Worm (Caenorhabditis elegans): ENCODE data around the gene rpl-39.

Gene rpl-39

DNA sequence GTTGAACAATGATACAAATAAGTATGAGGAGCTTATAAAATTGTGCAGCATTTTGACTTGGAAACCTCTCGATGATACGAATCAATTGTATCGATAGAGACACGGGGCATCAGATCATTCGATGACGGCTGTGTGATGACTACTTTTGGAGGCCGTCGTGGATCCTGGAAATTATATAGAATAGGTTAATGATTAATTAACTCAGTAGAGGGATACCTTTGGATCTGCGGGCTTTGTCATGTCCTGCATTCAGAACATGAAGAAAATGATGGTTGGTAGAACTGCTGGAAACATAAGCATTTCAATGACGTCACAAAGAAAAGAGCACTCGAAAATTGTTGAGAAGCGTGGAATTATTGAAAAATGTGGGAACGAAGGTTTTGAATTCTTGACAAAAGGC lies 38.7 kb upstream of the rpl-39 start, which contains the start of gene ZK742.6 (continued):
- TF ChIP-seq hsf-1 (GFP tag; IDR thresholded peaks at IDR 0.05) (peak; percentile 75), Y56A3A.18 (GFP tag; IDR thresholded peaks at IDR 0.05) (peak; percentile 59; the same call in 1 of the 2 replicates), repo-1 (tag; optimal IDR thresholded peaks at IDR 0.05) (peak; percentile 22), Y53G8AR.9 (GFP tag; conservative IDR thresholded peaks at IDR 0.05) (0 out of 2 replicates have a peak, but pooled peaks have one; percentile 50), B0035.1 (tag; optimal IDR thresholded peaks at IDR 0.05) (no peak), bed-2 (GFP tag; IDR thresholded peaks at IDR 0.05) (no peak), B0336.3 (GFP tag; IDR thresholded peaks at IDR 0.05) (peak; percentile 57), madf-3 (GFP tag; IDR thresholded peaks at IDR 0.05) (no peak), ekl-4 (GFP tag; IDR thresholded peaks at IDR 0.05) (peak; percentile 66), snpc-4 (GFP tag; optimal IDR thresholded peaks at IDR 0.05) (no peak), snpc-4 (tag; optimal IDR thresholded peaks at IDR 0.05) (no peak)

DNA sequence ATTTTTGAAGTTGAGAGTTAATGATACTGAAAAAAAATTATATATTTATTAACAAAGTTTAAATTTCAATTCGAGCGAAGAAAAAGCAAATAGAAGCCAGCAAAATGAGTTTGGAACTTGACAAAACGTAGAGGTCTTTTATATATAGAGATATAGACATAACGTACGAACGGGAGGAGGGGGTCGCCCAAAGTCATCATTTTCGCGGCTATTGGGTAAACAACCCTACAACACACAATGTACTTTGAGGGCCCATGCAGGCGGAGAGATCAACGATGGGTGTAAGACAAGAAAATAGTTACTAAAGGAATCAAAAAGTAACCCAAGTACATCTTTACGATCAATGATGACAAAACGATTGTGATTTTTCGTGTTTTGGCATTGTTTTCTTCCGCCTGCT lies 35.9 kb upstream of the rpl-39 start, which contains the start of gene ZK742.4:
Gene ZK742.4 (minus strand): TSS at position 35 of the 400 bp plus-strand sequence.
- no peak for TF ChIP-seq ztf-3 (GFP tag; optimal IDR thresholded peaks at IDR 0.05)

DNA sequence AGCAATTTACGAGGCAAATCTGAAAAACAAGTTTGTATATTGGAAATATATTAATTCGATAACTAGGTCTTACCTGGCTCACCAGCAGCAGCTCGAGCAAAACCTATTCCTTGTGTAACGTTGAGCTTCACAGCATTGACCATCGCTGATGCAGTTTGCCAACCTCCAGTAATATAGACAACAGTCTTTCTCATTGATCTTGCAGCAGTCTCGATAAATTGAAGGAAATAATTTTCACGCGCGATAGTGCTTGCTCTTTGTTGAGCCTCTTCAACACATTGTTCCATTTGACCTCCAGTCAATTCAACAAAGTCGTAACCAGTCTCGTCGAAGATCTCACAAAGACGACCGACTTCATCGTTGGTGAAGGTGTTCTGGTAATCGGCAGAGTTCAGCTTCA lies 34.7 kb upstream of the rpl-39 start:
- no peak for TF ChIP-seq die-1 (tag; optimal IDR thresholded peaks at IDR 0.05)
- no peak for TF ChIP-seq ZK185.1 (tag; optimal IDR thresholded peaks at IDR 0.05; ENCODE audit: poor library complexity, severe bottlenecking)
- TF ChIP-seq ama-1 (optimal IDR thresholded peaks at IDR 0.05) = no peak
- no peak for TF ChIP-seq ama-1 (GFP tag; optimal IDR thresholded peaks at IDR 0.05)
- TF ChIP-seq nhr-80 (tag; optimal IDR thresholded peaks at IDR 0.05) = no peak
- TF ChIP-seq cebp-2 (GFP tag; IDR thresholded peaks at IDR 0.05) = no peak
- no peak for TF ChIP-seq xnd-1 (tag; optimal IDR thresholded peaks at IDR 0.05)
- no peak for TF ChIP-seq madf-8 (GFP tag; conservative IDR thresholded peaks at IDR 0.05)
- TF ChIP-seq snpc-3.4 (tag; optimal IDR thresholded peaks at IDR 0.05) = no peak
- no peak for TF ChIP-seq snpc-4 (GFP tag; optimal IDR thresholded peaks at IDR 0.05)
- TF ChIP-seq snpc-4 (tag; optimal IDR thresholded peaks at IDR 0.05) = no peak
- no peak for TF ChIP-seq dpff-1 (tag; optimal IDR thresholded peaks at IDR 0.05)
- no peak for TF ChIP-seq F22D6.2 (tag; optimal IDR thresholded peaks at IDR 0.05)
- TF ChIP-seq ceh-91 (GFP tag; IDR thresholded peaks at IDR 0.05) = no peak
- no peak for TF ChIP-seq aptf-2 (GFP tag; conservative IDR thresholded peaks at IDR 0.05)
- no peak for TF ChIP-seq ztf-18 (tag; optimal IDR thresholded peaks at IDR 0.05)

DNA sequence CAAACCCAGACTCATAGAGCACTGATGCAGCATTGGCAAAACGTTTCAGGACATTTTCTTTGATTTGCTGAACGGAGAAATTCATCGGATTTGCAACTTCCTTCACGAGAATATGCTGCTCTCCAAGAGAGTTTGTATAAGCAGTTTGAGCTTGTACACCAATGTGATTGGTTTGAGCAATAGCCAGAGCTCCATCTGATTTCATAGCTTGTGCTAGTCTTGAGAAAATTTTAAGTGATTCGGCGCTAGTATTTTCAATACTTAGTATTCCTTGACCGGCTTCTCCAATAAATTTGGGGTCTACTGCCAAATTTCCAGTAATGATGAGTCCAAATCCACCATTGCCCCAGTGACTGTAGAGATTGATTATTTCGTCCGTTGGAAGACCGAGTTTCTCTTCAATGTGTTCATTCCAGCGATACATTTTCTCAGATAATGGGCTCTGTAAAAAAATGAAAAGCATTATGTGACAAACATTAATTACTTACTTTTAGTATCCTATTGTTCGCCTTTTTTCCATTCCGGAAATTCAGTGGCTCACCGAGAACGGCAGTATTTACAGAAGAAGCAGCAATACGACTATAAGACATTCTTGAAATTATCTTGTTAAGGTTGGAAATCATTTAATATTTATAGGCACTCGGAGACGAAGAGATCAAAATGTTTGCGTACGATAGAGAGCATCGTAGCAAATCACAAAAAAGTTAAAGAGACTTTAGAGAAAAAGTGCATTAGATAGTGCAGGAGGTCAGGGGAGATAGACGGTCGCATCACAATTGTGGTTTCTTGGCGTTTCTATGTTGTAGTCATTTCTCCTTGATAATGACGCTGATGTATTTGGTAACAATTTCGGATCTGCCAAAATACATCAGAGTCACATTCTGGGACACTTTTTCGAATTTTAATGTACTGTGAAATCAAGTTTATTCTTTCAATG lies 33.7 kb upstream of the rpl-39 start, which contains the start of gene ZK742.3:
Gene ZK742.3 (minus strand): TSS at position 593 of the 937 bp plus-strand sequence.
- TF ChIP-seq pha-4 (tag; optimal IDR thresholded peaks at IDR 0.05) (no peak), lin-54 (GFP tag; optimal IDR thresholded peaks at IDR 0.05) (no peak), ztf-28 (GFP tag; IDR thresholded peaks at IDR 0.05) (no peak), hlh-12 (tag; optimal IDR thresholded peaks at IDR 0.05) (no peak), egrh-3 (GFP tag; IDR thresholded peaks at IDR 0.05) (no peak), Y56A3A.18 (GFP tag; IDR thresholded peaks at IDR 0.05) (no peak), Y67H2A.10 (GFP tag; conservative IDR thresholded peaks at IDR 0.05) (no peak), attf-5 (GFP tag; optimal IDR thresholded peaks at IDR 0.05) (peak; percentile 6), B0035.1 (tag; optimal IDR thresholded peaks at IDR 0.05) (no peak), egl-44 (GFP tag; IDR thresholded peaks at IDR 0.05) (no peak), lin-26 (GFP tag; IDR thresholded peaks at IDR 0.05) (0 out of 2 replicates have a peak, but pooled peaks have one; percentile 20), nhr-80 (tag; optimal IDR thresholded peaks at IDR 0.05) (peak; percentile 63), mes-4 (tag; optimal IDR thresholded peaks at IDR 0.05) (no peak), aptf-3 (GFP tag; IDR thresholded peaks at IDR 0.05) (no peak), cebp-1 (GFP tag; IDR thresholded peaks at IDR 0.05) (no peak), cebp-1 (tag; optimal IDR thresholded peaks at IDR 0.05) (peak; percentile 4), F57A8.1 (GFP tag; optimal IDR thresholded peaks at IDR 0.05) (no peak)
